Fruit fly (Drosophila melanogaster) whole organism, embryonic: Measurements from ENCODE around the gene CG8379.

Experiments used
- Atf6 ChIP-seq: fragments of 200-800 bp; sonication (Bioruptor generic); IDR thresholded peaks from 2 replicates; pipeline ENCODE4 v1.3.6; 2022; ENCODE audit warnings: missing biosample characterization, missing genetic modification characterization
- Blimp-1 ChIP-seq: fragments of 200-800 bp; sonication (Bioruptor generic); optimal IDR thresholded peaks from 3 replicates; lab custom pipeline; 2018; ENCODE audit warnings: missing biosample characterization, missing genetic modification characterization, mild to moderate bottlenecking, moderate library complexity, missing genetic modification reagents
- CG11504 ChIP-seq: fragments of 200-800 bp; sonication (Bioruptor generic); optimal IDR thresholded peaks from 3 replicates; lab custom pipeline; 2019; ENCODE audit warnings: missing biosample characterization, mild to moderate bottlenecking, missing genetic modification characterization, moderate library complexity
- CG12071 ChIP-seq: fragments of 200-800 bp; sonication (Bioruptor generic); optimal IDR thresholded peaks from 3 replicates; lab custom pipeline; 2018; ENCODE audit warnings: missing biosample characterization, mild to moderate bottlenecking, missing genetic modification characterization
- CG12299 ChIP-seq: fragments of 200-800 bp; sonication (Bioruptor generic); optimal IDR thresholded peaks from 2 replicates; lab custom pipeline; 2018; ENCODE audit warnings: missing biosample characterization, mild to moderate bottlenecking, missing genetic modification characterization
- CG12391 ChIP-seq: fragments of 200-800 bp; sonication (Bioruptor generic); optimal IDR thresholded peaks from 3 replicates; lab custom pipeline; 2018; ENCODE audit warnings: missing biosample characterization, mild to moderate bottlenecking, missing genetic modification characterization, moderate library complexity
- CG13894 ChIP-seq: fragments of 200-800 bp; sonication (Bioruptor generic); optimal IDR thresholded peaks from 3 replicates; lab custom pipeline; 2018; ENCODE audit warnings: missing biosample characterization, mild to moderate bottlenecking, missing genetic modification characterization, moderate library complexity
- CG14050 ChIP-seq: fragments of 200-800 bp; sonication (Bioruptor generic); IDR thresholded peaks from 3 replicates; pipeline ENCODE4 v1.3.6; 2022; ENCODE audit warnings: missing biosample characterization, missing genetic modification characterization
- CG17359 ChIP-seq: fragments of 200-800 bp; sonication (Bioruptor generic); optimal IDR thresholded peaks from 3 replicates; lab custom pipeline; 2018; ENCODE audit warnings: missing biosample characterization, mild to moderate bottlenecking, missing genetic modification characterization, moderate library complexity
- CG18476 ChIP-seq: fragments of 200-800 bp; sonication (Bioruptor generic); optimal IDR thresholded peaks from 2 replicates; lab custom pipeline; 2016; ENCODE audit warnings: missing biosample characterization, mild to moderate bottlenecking, missing genetic modification characterization
- CG2116 ChIP-seq: fragments of 200-800 bp; sonication (Bioruptor generic); optimal IDR thresholded peaks from 3 replicates; lab custom pipeline; 2018; ENCODE audit warnings: missing biosample characterization, mild to moderate bottlenecking, missing genetic modification characterization
- CG2199 ChIP-seq: fragments of 200-800 bp; sonication (Bioruptor generic); IDR thresholded peaks from 3 replicates; pipeline ENCODE4 v1.3.6; 2022; ENCODE audit warnings: missing biosample characterization, missing genetic modification characterization
- CG2875 ChIP-seq: fragments of 200-800 bp; sonication (Bioruptor generic); optimal IDR thresholded peaks from 2 replicates; lab custom pipeline; 2017; ENCODE audit warnings: missing biosample characterization, mild to moderate bottlenecking, missing genetic modification characterization, missing genetic modification reagents
- CG3065 ChIP-seq: fragments of 200-800 bp; sonication (Bioruptor generic); optimal IDR thresholded peaks from 2 replicates; lab custom pipeline; 2016; ENCODE audit warnings: missing biosample characterization, missing genetic modification characterization
- CG31441 ChIP-seq: fragments of 200-800 bp; sonication (Bioruptor generic); IDR thresholded peaks from 2 replicates; pipeline ENCODE4 v1.3.6; 2022; ENCODE audit warnings: missing biosample characterization, missing genetic modification characterization
- CG4282 ChIP-seq: fragments of 200-800 bp; sonication (Bioruptor generic); optimal IDR thresholded peaks from 2 replicates; lab custom pipeline; 2016; ENCODE audit warnings: missing biosample characterization, missing genetic modification characterization
- CG6272 ChIP-seq: fragments of 200-800 bp; sonication (Bioruptor generic); IDR thresholded peaks from 2 replicates; pipeline ENCODE4 v1.3.6; 2022; ENCODE audit warnings: missing biosample characterization, missing genetic modification characterization
- CG6791 ChIP-seq: fragments of 200-800 bp; sonication (Bioruptor generic); IDR thresholded peaks from 3 replicates; pipeline ENCODE4 v1.3.6; 2022; ENCODE audit warnings: missing biosample characterization, missing genetic modification characterization; ENCODE audit not compliant: partially characterized antibody
- CG6813 ChIP-seq: fragments of 200-800 bp; sonication (Bioruptor generic); optimal IDR thresholded peaks from 2 replicates; lab custom pipeline; 2017; ENCODE audit warnings: missing biosample characterization, missing genetic modification characterization, mild to moderate bottlenecking, moderate library complexity, missing genetic modification reagents
- CG7271 ChIP-seq: fragments of 200-800 bp; sonication (Bioruptor generic); optimal IDR thresholded peaks from 2 replicates; lab custom pipeline; 2018; ENCODE audit warnings: missing biosample characterization, mild to moderate bottlenecking, missing genetic modification characterization, moderate library complexity
- CG8359 ChIP-seq: fragments of 200-800 bp; sonication (Bioruptor generic); optimal IDR thresholded peaks from 2 replicates; lab custom pipeline; 2017; ENCODE audit warnings: missing biosample characterization, mild to moderate bottlenecking, missing genetic modification characterization, borderline replicate concordance
- CG9609 ChIP-seq: fragments of 200-800 bp; sonication (Bioruptor generic); optimal IDR thresholded peaks from 3 replicates; lab custom pipeline; 2016; ENCODE audit warnings: missing biosample characterization, missing genetic modification characterization
- CG9727 ChIP-seq: fragments of 200-800 bp; sonication (Bioruptor generic); optimal IDR thresholded peaks from 3 replicates; lab custom pipeline; 2017; ENCODE audit warnings: missing biosample characterization, mild to moderate bottlenecking, missing genetic modification characterization
- CG9797 ChIP-seq: fragments of 200-800 bp; sonication (Bioruptor generic); optimal IDR thresholded peaks from 3 replicates; lab custom pipeline; 2018; ENCODE audit warnings: missing biosample characterization, mild to moderate bottlenecking, missing genetic modification characterization
- D ChIP-seq, 2 experiments: fragments of 200-800 bp in 1 of 2; fragments of >200 bp in 1 of 2; sonication (Bioruptor generic) in 1 of 2; optimal IDR thresholded peaks; 2 replicates in 1 of 2; 3 replicates in 1 of 2; lab custom pipeline; 2017; ENCODE audit warnings: mild to moderate bottlenecking in 1 of 2, missing biosample characterization in 1 of 2, missing genetic modification characterization in 1 of 2, missing genetic modification reagents in 1 of 2
- Deaf1 ChIP-seq: fragments of 200-800 bp; optimal IDR thresholded peaks from 3 replicates; lab custom pipeline; 2019; ENCODE audit warnings: missing biosample characterization, mild to moderate bottlenecking, missing genetic modification characterization, moderate library complexity
- Dfd ChIP-seq, 2 experiments: fragments of >200 bp; optimal IDR thresholded peaks; 2 replicates each; lab custom pipeline; 2017; ENCODE audit warnings: missing biosample characterization in 2 of 2, missing genetic modification characterization in 2 of 2
- Ets65A ChIP-seq: fragments of 200-800 bp; sonication (Bioruptor generic); peaks from one replicate; lab custom pipeline; 2016; ENCODE audit warnings: missing biosample characterization, missing genetic modification characterization
- Fer2 ChIP-seq: fragments of 200-800 bp; sonication (Bioruptor generic); optimal IDR thresholded peaks from 2 replicates; lab custom pipeline; 2018; ENCODE audit warnings: missing biosample characterization, mild to moderate bottlenecking, missing genetic modification characterization, moderate library complexity
- HmgZ ChIP-seq: fragments of 200-800 bp; sonication (Bioruptor generic); optimal IDR thresholded peaks from 2 replicates; lab custom pipeline; 2018; ENCODE audit warnings: missing biosample characterization, mild to moderate bottlenecking, missing genetic modification characterization
- Med ChIP-seq: fragments of 200-800 bp; sonication (Bioruptor generic); peaks from one replicate; lab custom pipeline; 2016; ENCODE audit warnings: missing biosample characterization, missing genetic modification characterization, mild to moderate bottlenecking, inconsistent platforms, moderate library complexity
- Oaz ChIP-seq: fragments of 200-800 bp; sonication (Bioruptor generic); IDR thresholded peaks from 2 replicates; pipeline ENCODE4 v1.3.6; 2022; ENCODE audit warnings: missing biosample characterization, missing genetic modification characterization
- ap ChIP-seq: fragments of 200-800 bp; sonication (Bioruptor generic); IDR thresholded peaks from 2 replicates; pipeline ENCODE4 v1.3.6; 2022; ENCODE audit warnings: missing biosample characterization, missing genetic modification characterization
- bab2 ChIP-seq: fragments of 200-800 bp; sonication (Bioruptor generic); optimal IDR thresholded peaks from 2 replicates; lab custom pipeline; 2016; ENCODE audit warnings: missing biosample characterization, missing genetic modification characterization
- cad ChIP-seq: fragments of >200 bp; optimal IDR thresholded peaks from 2 replicates; lab custom pipeline; 2017; ENCODE audit warnings: missing biosample characterization, missing genetic modification characterization
- chm ChIP-seq: fragments of 200-800 bp; sonication (Bioruptor generic); IDR thresholded peaks from 2 replicates; pipeline ENCODE4 v1.3.6; 2022; ENCODE audit warnings: missing biosample characterization, missing genetic modification characterization
- croc ChIP-seq: fragments of 200-800 bp; sonication (Bioruptor generic); conservative IDR thresholded peaks from 3 replicates; pipeline ENCODE4 v1.3.6; 2022; ENCODE audit warnings: missing biosample characterization, missing genetic modification characterization
- fd96Cb ChIP-seq: fragments of 200-800 bp; sonication (Bioruptor generic); optimal IDR thresholded peaks from 2 replicates; lab custom pipeline; 2018; ENCODE audit warnings: missing biosample characterization, mild to moderate bottlenecking, missing genetic modification characterization, moderate library complexity
- her ChIP-seq: fragments of 200-800 bp; sonication (Bioruptor generic); optimal IDR thresholded peaks from 2 replicates; lab custom pipeline; 2016; ENCODE audit warnings: missing biosample characterization, missing genetic modification characterization
- insv ChIP-seq, 2 experiments: fragments of 200-800 bp; sonication (Bioruptor generic); optimal IDR thresholded peaks; 3 replicates each; lab custom pipeline; 2016 to 2018; ENCODE audit warnings: missing biosample characterization in 2 of 2, missing genetic modification characterization in 2 of 2
- klu ChIP-seq: fragments of 200-800 bp; sonication (Bioruptor generic); IDR thresholded peaks from 2 replicates; pipeline ENCODE4 v1.3.6; 2022; ENCODE audit warnings: missing biosample characterization, missing genetic modification characterization
- lola ChIP-seq, 3 experiments: fragments of >200 bp in 2 of 3; fragments of 200-800 bp in 1 of 3; sonication (Bioruptor generic) in 1 of 3; optimal IDR thresholded peaks; 2 replicates each; lab custom pipeline; 2017 to 2019; ENCODE audit warnings: missing biosample characterization in 3 of 3, missing genetic modification characterization in 3 of 3, mild to moderate bottlenecking in 1 of 3, moderate library complexity in 1 of 3
- pho ChIP-seq: fragments of 200-800 bp; sonication (Bioruptor generic); optimal IDR thresholded peaks from 2 replicates; lab custom pipeline; 2016; ENCODE audit warnings: missing biosample characterization, missing genetic modification characterization
- psq ChIP-seq: fragments of 200-800 bp; sonication (Bioruptor generic); optimal IDR thresholded peaks from 2 replicates; lab custom pipeline; 2017; ENCODE audit warnings: missing biosample characterization, missing genetic modification characterization
- sim ChIP-seq: fragments of 200-800 bp; sonication (Bioruptor generic); IDR thresholded peaks from 2 replicates; pipeline ENCODE4 v1.3.6; 2022; ENCODE audit warnings: missing biosample characterization, missing genetic modification characterization
- slou ChIP-seq: fragments of 200-800 bp; sonication (Bioruptor generic); optimal IDR thresholded peaks from 3 replicates; lab custom pipeline; 2016; ENCODE audit warnings: missing biosample characterization, missing genetic modification characterization
- so ChIP-seq: fragments of 200-800 bp; sonication (Bioruptor generic); IDR thresholded peaks from 3 replicates; pipeline ENCODE4 v1.3.6; 2022; ENCODE audit warnings: missing biosample characterization, missing genetic modification characterization
- sr ChIP-seq: fragments of 200-800 bp; sonication (Bioruptor generic); IDR thresholded peaks from 3 replicates; pipeline ENCODE4 v1.3.6; 2022; ENCODE audit warnings: missing biosample characterization, missing genetic modification characterization
- stwl ChIP-seq: fragments of 200-800 bp; sonication (Bioruptor generic); optimal IDR thresholded peaks from 3 replicates; lab custom pipeline; 2018; ENCODE audit warnings: missing biosample characterization, mild to moderate bottlenecking, missing genetic modification characterization, moderate library complexity

Gene CG8379

dm6 chr3R:8863094-8863865, 39.1 kb downstream of the CG8379 start (continued):
- TF ChIP-seq CG3065 (GFP tag; lab: Kevin White, UChicago): no peak
- no peak for TF ChIP-seq CG9609 (GFP tag; lab: Kevin White, UChicago)
- TF ChIP-seq Deaf1 (tag; lab: Kevin White, UChicago): no peak
- TF ChIP-seq CG6272 (GFP tag; lab: Robert Waterston, UW): no peak
- TF ChIP-seq bab2 (GFP tag; lab: Kevin White, UChicago): no peak
- no peak for TF ChIP-seq CG18476 (GFP tag; lab: Kevin White, UChicago)
- TF ChIP-seq slou (GFP tag; lab: Kevin White, UChicago): no peak
- no peak for TF ChIP-seq insv (GFP tag; optimal IDR thresholded peaks at IDR 0.05; lab: Kevin White, UChicago)
- TF ChIP-seq CG8359 (GFP tag; lab: Kevin White, UChicago): no peak
- TF ChIP-seq CG14050 (GFP tag; lab: Robert Waterston, UW): no peak
- TF ChIP-seq psq (GFP tag; lab: Kevin White, UChicago): no peak
- no peak for TF ChIP-seq CG9727 (GFP tag; lab: Kevin White, UChicago)
- 0 out of 3 replicates have a peak, but pooled peaks have one; percentile 49 for TF ChIP-seq CG2199 (GFP tag; lab: Robert Waterston, UW)
- TF ChIP-seq CG9797: no peak
- no peak for TF ChIP-seq sr (GFP tag; lab: Robert Waterston, UW)
- TF ChIP-seq Atf6 (GFP tag; lab: Robert Waterston, UW): no peak
- no peak for TF ChIP-seq CG12071 (GFP tag; lab: Kevin White, UChicago)
- TF ChIP-seq CG4282: no peak
- no peak for TF ChIP-seq her (GFP tag; lab: Kevin White, UChicago)
- peak; percentile 67; the same call in 2 of the 3 replicates for TF ChIP-seq CG6791 (GFP tag; lab: Robert Waterston, UW)
- peak; percentile 36 for TF ChIP-seq CG13894 (tag; lab: Kevin White, UChicago)
- no peak for TF ChIP-seq CG11504
- no peak for TF ChIP-seq Dfd (GFP tag; optimal IDR thresholded peaks at IDR 0.05; lab: Kevin White, UChicago)
- peak; percentile 18 for TF ChIP-seq stwl (tag; lab: Kevin White, UChicago)
- TF ChIP-seq HmgZ (tag; lab: Kevin White, UChicago): no peak
- no peak for TF ChIP-seq Blimp-1
- TF ChIP-seq CG31441 (GFP tag; lab: Robert Waterston, UW): 0 out of 2 replicates have a peak, but pooled peaks have one; percentile 35
- TF ChIP-seq D (optimal IDR thresholded peaks at IDR 0.05; lab: Kevin White, UChicago): no peak
- TF ChIP-seq D (GFP tag; optimal IDR thresholded peaks at IDR 0.05; lab: Kevin White, UChicago): no peak
- TF ChIP-seq croc (GFP tag; lab: Robert Waterston, UW): no peak
- 0 out of 2 replicates have a peak, but pooled peaks have one; percentile 15 for TF ChIP-seq chm (GFP tag; lab: Robert Waterston, UW)
- TF ChIP-seq ap (GFP tag; lab: Robert Waterston, UW): no peak
- TF ChIP-seq CG17359 (tag; lab: Kevin White, UChicago): peak; percentile 60
- no peak for TF ChIP-seq pho
- TF ChIP-seq so: no peak
- TF ChIP-seq Med (GFP tag; lab: Kevin White, UChicago): peak; percentile 72
- TF ChIP-seq klu: no peak
- no peak for TF ChIP-seq CG6813 (GFP tag; lab: Kevin White, UChicago)
- TF ChIP-seq CG12391 (tag; lab: Kevin White, UChicago): peak; percentile 40
- TF ChIP-seq Oaz: no peak
- no peak for TF ChIP-seq Fer2
- TF ChIP-seq Ets65A: no peak
- TF ChIP-seq fd96Cb (tag; lab: Kevin White, UChicago): no peak
- TF ChIP-seq CG2116: no peak
- no peak for TF ChIP-seq CG12299
- TF ChIP-seq CG7271 (tag; lab: Kevin White, UChicago): no peak
- peak in 1 of 3 experiments; percentile 52 for TF ChIP-seq lola (GFP tag; optimal IDR thresholded peaks at IDR 0.05; lab: Kevin White, UChicago)
- no peak for TF ChIP-seq CG2875 (GFP tag; lab: Kevin White, UChicago)
- no peak for TF ChIP-seq sim (GFP tag; lab: Robert Waterston, UW)
- peak; percentile 50 for TF ChIP-seq cad (GFP tag; lab: Kevin White, UChicago)
